Fruit fly (Drosophila melanogaster): ENCODE results near the gene CG2116.

DNA sequence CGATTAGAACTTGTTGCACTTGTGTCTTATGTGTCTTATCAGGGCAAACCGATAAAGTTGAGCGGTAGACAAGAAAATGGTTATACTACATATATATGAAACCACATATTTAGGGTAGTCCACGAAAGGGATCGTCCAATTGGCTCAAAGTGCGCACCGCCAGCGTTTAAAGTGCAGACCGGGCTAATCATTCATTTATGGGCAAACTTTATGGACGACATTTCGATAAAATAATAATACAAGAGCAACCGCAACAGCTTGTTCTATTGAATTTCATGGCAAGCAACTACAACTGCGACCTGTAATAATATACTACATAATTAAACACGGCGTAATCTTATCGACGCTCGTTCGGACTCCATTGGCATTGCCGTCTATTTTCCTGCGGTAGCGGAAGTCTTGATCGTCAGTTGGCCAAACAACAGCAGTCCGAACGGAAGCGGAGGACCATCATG, 5.8 kb downstream of the CG2116 start, which contains the start of the genes cyr and CG2120:
- TF ChIP-seq Hr4 (GFP tag; optimal IDR thresholded peaks at IDR 0.05) (no peak), CG7368 (GFP tag; optimal IDR thresholded peaks at IDR 0.05) (no peak), Gug (GFP tag; IDR thresholded peaks at IDR 0.05) (no peak), CG16779 (tag; optimal IDR thresholded peaks at IDR 0.05) (no peak), Eip93F (GFP tag; optimal IDR thresholded peaks at IDR 0.05) (no peak), CG11762 (GFP tag; optimal IDR thresholded peaks at IDR 0.05; ENCODE audit: insufficient read depth) (no peak), CG11902 (GFP tag; optimal IDR thresholded peaks at IDR 0.05) (no peak), OdsH (GFP tag; optimal IDR thresholded peaks at IDR 0.05) (no peak), fkh (GFP tag; optimal IDR thresholded peaks at IDR 0.05) (no peak), Lpt (GFP tag; optimal IDR thresholded peaks at IDR 0.05) (no peak), Met (GFP tag; optimal IDR thresholded peaks at IDR 0.05) (no peak), CG3032 (tag; optimal IDR thresholded peaks at IDR 0.05) (no peak)

Measured in whole organism, prepupa.